Worm (Caenorhabditis elegans): ENCODE results near the gene popl-7.

popl-7 gene

DNA sequence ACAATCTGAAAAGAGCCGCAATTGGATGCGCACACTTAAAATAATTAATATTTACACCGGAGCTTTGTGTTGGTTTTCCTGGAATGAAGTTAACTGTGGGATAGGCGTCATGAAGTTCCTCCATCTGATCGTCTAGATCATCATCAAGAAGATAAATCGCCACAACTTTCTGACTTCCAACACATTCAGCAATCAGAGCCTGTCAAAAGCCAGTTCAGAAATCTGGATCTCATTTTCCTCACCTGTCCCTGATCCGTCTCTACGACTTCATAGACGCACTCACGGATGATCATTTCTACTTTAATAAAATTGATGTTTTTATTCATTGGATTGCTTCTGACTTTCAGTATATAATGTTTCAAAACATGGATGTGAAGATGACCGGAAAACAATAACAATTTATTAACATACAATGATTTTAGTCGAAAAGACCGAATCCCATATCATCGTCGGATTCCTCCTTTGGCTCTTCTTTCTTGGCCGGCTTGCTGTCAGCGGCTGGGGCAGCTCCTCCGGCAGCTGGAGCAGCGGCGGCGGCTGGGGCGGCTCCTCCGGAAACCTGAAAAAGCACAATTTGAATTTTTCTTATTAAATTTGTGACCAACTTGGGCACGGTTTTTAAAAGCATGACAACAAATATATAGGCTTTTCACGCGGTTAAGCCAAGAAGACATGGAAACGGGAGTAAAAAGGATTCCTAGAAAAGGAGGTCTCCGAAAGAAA is 1.2 kb upstream of the popl-7 start, which contains the start of gene agt-1 (continued):
- peak; percentile 95 for TF ChIP-seq set-16 (GFP tag; IDR thresholded peaks at IDR 0.05)
- TF ChIP-seq ctbp-1 (GFP tag; IDR thresholded peaks at IDR 0.05): 0 out of 2 replicates have a peak, but pooled peaks have one; percentile 47
- peak; percentile 4 for TF ChIP-seq nhr-102 (tag; optimal IDR thresholded peaks at IDR 0.05)
- 0 out of 2 replicates have a peak, but pooled peaks have one; percentile 44 for TF ChIP-seq mdt-29 (GFP tag; IDR thresholded peaks at IDR 0.05)

DNA sequence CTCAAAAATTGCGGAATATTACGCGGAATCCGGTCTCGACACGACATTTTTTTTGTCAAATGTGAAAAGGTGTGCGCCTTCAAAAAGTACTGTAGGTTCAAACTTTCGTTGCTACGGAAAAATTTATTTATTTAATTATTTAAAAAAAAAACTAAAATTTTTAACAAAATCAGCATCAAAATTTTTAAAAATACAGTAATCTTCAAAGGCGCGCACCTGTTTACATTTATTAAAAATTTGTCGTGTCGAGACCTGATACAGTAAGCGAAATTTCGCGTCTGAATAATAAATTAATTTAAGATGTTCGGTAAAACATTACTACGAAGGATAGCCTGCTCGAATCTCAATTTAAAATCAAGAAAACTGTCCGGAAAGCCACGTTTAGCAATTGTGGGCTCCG is 1.2 kb downstream of the popl-7 start, which contains the start of gene Y62E10A.6:
TSS of gene Y62E10A.6 (plus strand) at position 301 of the 400 bp plus-strand sequence.
- TF ChIP-seq lin-38 (GFP tag; IDR thresholded peaks at IDR 0.05) (0 out of 2 replicates have a peak, but pooled peaks have one; percentile 13), attf-4 (tag; optimal IDR thresholded peaks at IDR 0.05) (no peak), spr-1 (tag; optimal IDR thresholded peaks at IDR 0.05) (no peak), lin-39 (tag; optimal IDR thresholded peaks at IDR 0.05) (no peak), nhr-76 (tag; optimal IDR thresholded peaks at IDR 0.05) (no peak), mep-1 (tag; optimal IDR thresholded peaks at IDR 0.05) (no peak), rbr-2 (tag; optimal IDR thresholded peaks at IDR 0.05) (no peak), dve-1 (tag; optimal IDR thresholded peaks at IDR 0.05; ENCODE audit: insufficient read depth) (no peak), lim-7 (GFP tag; IDR thresholded peaks at IDR 0.05) (no peak), Y48G9A.11 (GFP tag; IDR thresholded peaks at IDR 0.05) (0 out of 2 replicates have a peak, but pooled peaks have one; percentile 20)

DNA sequence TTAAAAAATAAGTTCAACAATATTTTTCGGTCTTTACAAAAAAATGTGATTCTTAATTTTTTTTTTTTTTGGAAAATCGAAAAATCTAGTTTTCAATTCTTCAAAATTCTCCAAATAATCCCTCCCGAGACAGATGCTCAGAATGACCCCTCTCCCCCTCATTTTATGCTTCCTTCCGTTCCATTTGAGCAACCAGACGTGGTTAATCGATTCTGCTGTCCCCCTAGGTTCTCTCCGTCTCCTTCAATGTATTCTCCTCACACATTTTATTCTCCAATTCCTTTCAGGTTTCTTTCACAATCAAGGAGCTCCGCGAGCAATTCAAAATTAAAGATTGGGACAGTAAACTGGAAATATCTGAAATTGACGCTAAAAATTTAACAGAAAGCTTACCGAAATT is 4.4 kb downstream of the popl-7 start:
- TF ChIP-seq zfp-3 (GFP tag; conservative IDR thresholded peaks at IDR 0.05): no peak
- no peak for TF ChIP-seq fkh-10 (GFP tag; optimal IDR thresholded peaks at IDR 0.05)
- no peak for TF ChIP-seq duxl-1 (tag; optimal IDR thresholded peaks at IDR 0.05; ENCODE audit: poor library complexity)
- TF ChIP-seq F10B5.3 (tag; optimal IDR thresholded peaks at IDR 0.05): no peak
- TF ChIP-seq F49E8.2 (tag; optimal IDR thresholded peaks at IDR 0.05; ENCODE audit: borderline replicate concordance): no peak
- TF ChIP-seq ztf-7 (tag; optimal IDR thresholded peaks at IDR 0.05): no peak
- TF ChIP-seq Y75B8A.6 (GFP tag; IDR thresholded peaks at IDR 0.05): no peak
- no peak for TF ChIP-seq hlh-11 (tag; optimal IDR thresholded peaks at IDR 0.05)
- TF ChIP-seq mdl-1 (tag; optimal IDR thresholded peaks at IDR 0.05): no peak
- TF ChIP-seq tra-1 (GFP tag; IDR thresholded peaks at IDR 0.05): no peak
- TF ChIP-seq unc-62 (GFP tag; optimal IDR thresholded peaks at IDR 0.05 in 1 of 2): no peak
- TF ChIP-seq unc-62 (tag; optimal IDR thresholded peaks at IDR 0.05): no peak
- TF ChIP-seq ceh-62 (tag; optimal IDR thresholded peaks at IDR 0.05): no peak
- TF ChIP-seq D1046.2 (GFP tag; IDR thresholded peaks at IDR 0.05): no peak

DNA sequence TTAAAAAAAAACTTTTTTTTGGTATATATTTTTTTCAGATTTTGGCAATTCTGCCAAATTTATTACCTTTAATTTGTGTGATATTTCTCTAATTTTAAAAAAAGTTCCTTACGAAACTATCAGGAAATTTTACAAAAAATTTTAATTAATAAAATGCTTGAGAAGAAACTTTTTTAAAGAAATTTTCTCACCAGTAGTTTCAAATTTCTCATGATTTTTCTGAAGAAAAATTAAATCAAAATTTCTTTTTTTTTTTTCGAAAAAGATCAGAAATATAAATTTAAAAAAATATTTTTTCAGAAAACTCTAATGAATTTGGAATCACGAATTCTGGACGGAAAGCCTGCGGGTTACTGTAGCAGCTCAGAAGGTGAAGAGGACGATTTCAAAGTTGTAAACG is 7.2 kb downstream of the popl-7 start, which contains the start of gene mau-8:
TSS of gene mau-8 (plus strand) at position 301 of the 400 bp plus-strand sequence.
- TF ChIP-seq ZK337.2 (GFP tag; IDR thresholded peaks at IDR 0.05) (no peak), Y75B8A.6 (GFP tag; IDR thresholded peaks at IDR 0.05) (no peak), F10B5.3 (tag; optimal IDR thresholded peaks at IDR 0.05) (no peak), nhr-28 (tag; optimal IDR thresholded peaks at IDR 0.05) (no peak), dmd-8 (GFP tag; IDR thresholded peaks at IDR 0.05) (no peak), mdt-29 (GFP tag; IDR thresholded peaks at IDR 0.05) (no peak)

DNA sequence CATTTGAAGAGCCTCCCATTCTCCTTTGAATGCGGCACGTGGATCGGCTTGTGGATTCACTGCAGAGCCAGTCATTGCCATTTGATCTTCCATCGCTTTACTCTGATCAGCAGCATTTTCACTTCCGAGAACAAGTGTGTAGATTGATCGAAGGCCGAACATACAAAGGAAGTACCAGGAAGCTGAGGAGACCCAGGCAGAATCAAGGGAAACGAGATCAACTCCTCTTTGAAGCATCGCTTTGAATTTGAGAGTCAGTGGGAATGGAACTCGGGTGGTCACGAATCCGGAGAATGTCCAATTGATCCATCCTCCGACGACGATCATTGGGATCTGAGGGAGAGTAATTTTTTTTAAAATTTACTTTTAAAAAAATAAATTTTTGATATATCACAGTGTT is 10.0 kb downstream of the popl-7 start:
- no peak for TF ChIP-seq lin-29 (GFP tag; IDR thresholded peaks at IDR 0.05)
- no peak for TF ChIP-seq F37D6.2 (tag; optimal IDR thresholded peaks at IDR 0.05)
- no peak for TF ChIP-seq dve-1 (tag; optimal IDR thresholded peaks at IDR 0.05; ENCODE audit: insufficient read depth)
- TF ChIP-seq zfp-3 (GFP tag; conservative IDR thresholded peaks at IDR 0.05): no peak
- TF ChIP-seq madf-5 (GFP tag; IDR thresholded peaks at IDR 0.05): no peak
- TF ChIP-seq nhr-237 (tag; optimal IDR thresholded peaks at IDR 0.05): no peak
- no peak for TF ChIP-seq lin-39 (tag; optimal IDR thresholded peaks at IDR 0.05)
- TF ChIP-seq R02D3.7 (tag; optimal IDR thresholded peaks at IDR 0.05): no peak
- no peak for TF ChIP-seq pqm-1 (tag; optimal IDR thresholded peaks at IDR 0.05)
- TF ChIP-seq lin-38 (GFP tag; IDR thresholded peaks at IDR 0.05): no peak
- TF ChIP-seq D1046.2 (GFP tag; IDR thresholded peaks at IDR 0.05): no peak
- TF ChIP-seq zip-2 (tag; optimal IDR thresholded peaks at IDR 0.05): no peak
- no peak for TF ChIP-seq rbr-2 (tag; optimal IDR thresholded peaks at IDR 0.05)
- no peak for TF ChIP-seq egl-43 (GFP tag; IDR thresholded peaks at IDR 0.05)
- no peak for TF ChIP-seq zfp-2 (tag; optimal IDR thresholded peaks at IDR 0.05)
- TF ChIP-seq lsy-2 (tag; optimal IDR thresholded peaks at IDR 0.05): no peak
- no peak for TF ChIP-seq hlh-11 (tag; optimal IDR thresholded peaks at IDR 0.05)
- TF ChIP-seq ceh-44 (GFP tag; IDR thresholded peaks at IDR 0.05): no peak
